Fruit fly (Drosophila melanogaster): ENCODE measurements around the gene CG4022.
A peak's percentile ranks its signal among the peaks of the same experiment; 100 is the strongest.

dm6 chr3L:9367431-9367867 is 43.2 kb downstream of the CG4022 start:
- TF ChIP-seq CG3919 (GFP tag; optimal IDR thresholded peaks at IDR 0.05) (no peak), CG10669 (GFP tag; optimal IDR thresholded peaks at IDR 0.05) (peak; percentile 46), Eip78C (GFP tag) (peak; percentile 27), CG31627 (GFP tag; optimal IDR thresholded peaks at IDR 0.05) (no peak), Lpt (GFP tag; optimal IDR thresholded peaks at IDR 0.05) (no peak), eg (GFP tag; IDR thresholded peaks at IDR 0.05) (peak; percentile 81), CG11902 (GFP tag; optimal IDR thresholded peaks at IDR 0.05) (no peak)
